Worm (Caenorhabditis elegans) whole organism, L3 larva: ENCODE results near the gene C44B12.6.

Experiments
- aly-2 ChIP-seq: fragments of 150-350 bp; optimal IDR thresholded peaks from 2 replicates; lab custom pipeline; 2014; ENCODE audit warnings: missing biosample characterization, missing genetic modification characterization
- ceh-28 ChIP-seq: fragments of 150-350 bp; optimal IDR thresholded peaks from 2 replicates; lab custom pipeline; 2014; ENCODE audit warnings: missing biosample characterization, missing genetic modification reagents, missing genetic modification characterization
- ceh-82 ChIP-seq: fragments of 150-350 bp; optimal IDR thresholded peaks from 2 replicates; lab custom pipeline; 2014; ENCODE audit warnings: missing biosample characterization, missing genetic modification characterization
- lin-15B ChIP-seq: fragments of 150-350 bp; optimal IDR thresholded peaks from 2 replicates; lab custom pipeline; 2014; ENCODE audit warnings: missing biosample characterization, missing genetic modification characterization
- skn-1 ChIP-seq: fragments of 150-350 bp; optimal IDR thresholded peaks from 2 replicates; lab custom pipeline; 2014; ENCODE audit warnings: missing biosample characterization, missing genetic modification characterization
- ztf-4 ChIP-seq: fragments of 150-350 bp; optimal IDR thresholded peaks from 2 replicates; lab custom pipeline; 2014; ENCODE audit warnings: missing biosample characterization, missing genetic modification characterization

- no peak for TF ChIP-seq ceh-28 (tag; lab: Kevin White, UChicago)
- no peak for TF ChIP-seq aly-2
- no peak for TF ChIP-seq skn-1
- no peak for TF ChIP-seq ceh-82 (tag; lab: Kevin White, UChicago)
- TF ChIP-seq lin-15B (tag; lab: Kevin White, UChicago): no peak
- no peak for TF ChIP-seq ztf-4 (tag; lab: Kevin White, UChicago)
These were observed 33.9 kb upstream of the C44B12.6 start, which contains the start of gene cec-2 for ce11 chrIV:1170408-1170807.
